Worm (Caenorhabditis elegans) whole organism, L4 larva: Measurements from ENCODE around the gene gpcp-2.
A peak's percentile ranks its signal among the peaks of the same experiment; 100 is the strongest.

Experiments used
- R02D3.7 ChIP-seq: fragments of 150-350 bp; sonication (generic microtip); optimal IDR thresholded peaks from 3 replicates; lab custom pipeline; 2014; ENCODE audit warnings: missing biosample characterization, missing genetic modification characterization
- T26A8.4 ChIP-seq: fragments of 200-800 bp; sonication (Bioruptor generic); IDR thresholded peaks from 2 replicates; pipeline ENCODE4 v1.3.6; 2022; ENCODE audit warnings: missing genetic modification characterization, missing compliant biosample characterization
- Y48G9A.11 ChIP-seq: fragments of 200-800 bp; sonication (Bioruptor generic); IDR thresholded peaks from 2 replicates; pipeline ENCODE4 v1.3.6; 2022; ENCODE audit warnings: missing genetic modification reagents, missing genetic modification characterization, missing compliant biosample characterization
- ZK546.5 ChIP-seq, 2 experiments: sonication (generic microtip); optimal IDR thresholded peaks; 2 replicates each; lab custom pipeline; 2017; ENCODE audit warnings: missing biosample characterization in 2 of 2, missing genetic modification characterization in 2 of 2
- aly-2 ChIP-seq: sonication (generic microtip); optimal IDR thresholded peaks from 2 replicates; lab custom pipeline; 2018; ENCODE audit warnings: missing biosample characterization, missing genetic modification characterization
- ceh-32 ChIP-seq: sonication (generic microtip); optimal IDR thresholded peaks from 2 replicates; lab custom pipeline; 2016; ENCODE audit warnings: mild to moderate bottlenecking, missing genetic modification characterization, missing compliant biosample characterization; ENCODE audit not compliant: poor library complexity
- ceh-44 ChIP-seq: fragments of 200-800 bp; sonication (Bioruptor generic); IDR thresholded peaks from 2 replicates; pipeline ENCODE4 v1.3.6; 2022; ENCODE audit warnings: missing genetic modification reagents, missing genetic modification characterization, missing compliant biosample characterization
- ceh-62 ChIP-seq: sonication (generic microtip); optimal IDR thresholded peaks from 2 replicates; lab custom pipeline; 2017; ENCODE audit warnings: missing biosample characterization, missing genetic modification characterization
- ces-1 ChIP-seq: fragments of 150-350 bp; sonication (generic microtip); optimal IDR thresholded peaks from 4 replicates; lab custom pipeline; 2014; ENCODE audit warnings: missing biosample characterization, missing genetic modification reagents, missing genetic modification characterization
- ctbp-1 ChIP-seq: fragments of 200-800 bp; sonication (Bioruptor generic); IDR thresholded peaks from 2 replicates; pipeline ENCODE4 v1.3.6; 2022; ENCODE audit warnings: missing genetic modification reagents, missing genetic modification characterization, missing compliant biosample characterization
- daf-12 ChIP-seq: fragments of 150-350 bp; optimal IDR thresholded peaks from 2 replicates; lab custom pipeline; 2014; ENCODE audit warnings: missing biosample characterization, missing genetic modification reagents, missing genetic modification characterization
- daf-16 ChIP-seq, 3 experiments: sonication (generic microtip); optimal IDR thresholded peaks; 2 replicates each; lab custom pipeline; 2016 to 2017; ENCODE audit warnings: missing genetic modification characterization in 3 of 3, missing genetic modification reagents in 3 of 3, mild to moderate bottlenecking in 2 of 3, missing compliant biosample characterization in 2 of 3, missing biosample characterization in 1 of 3, moderate library complexity in 1 of 3
- daf-19 ChIP-seq: fragments of 200-800 bp; sonication (Bioruptor generic); conservative IDR thresholded peaks from 2 replicates; pipeline ENCODE4 v1.3.6; 2022; ENCODE audit warnings: missing genetic modification characterization, missing compliant biosample characterization
- dmd-6 ChIP-seq: fragments of 200-800 bp; sonication (Bioruptor generic); IDR thresholded peaks from 2 replicates; pipeline ENCODE4 v1.3.6; 2022; ENCODE audit warnings: missing genetic modification reagents, missing genetic modification characterization, missing compliant biosample characterization
- dmd-8 ChIP-seq: fragments of 200-800 bp; sonication (Bioruptor generic); IDR thresholded peaks from 2 replicates; pipeline ENCODE4 v1.3.6; 2022; ENCODE audit warnings: missing genetic modification characterization, missing compliant biosample characterization
- dmd-9 ChIP-seq: fragments of 200-800 bp; sonication (Bioruptor generic); IDR thresholded peaks from 2 replicates; pipeline ENCODE4 v1.3.6; 2022; ENCODE audit warnings: missing genetic modification reagents, missing genetic modification characterization, missing compliant biosample characterization
- dpl-1 ChIP-seq: fragments of 150-350 bp; optimal IDR thresholded peaks from 2 replicates; lab custom pipeline; 2014; ENCODE audit warnings: missing biosample characterization, missing genetic modification reagents, missing genetic modification characterization
- fkh-10 ChIP-seq: fragments of 150-350 bp; optimal IDR thresholded peaks from 2 replicates; lab custom pipeline; 2014; ENCODE audit warnings: missing biosample characterization, missing genetic modification reagents, missing genetic modification characterization
- fos-1 ChIP-seq: fragments of 150-350 bp; optimal IDR thresholded peaks from 2 replicates; lab custom pipeline; 2014; ENCODE audit warnings: missing biosample characterization, missing genetic modification characterization
- gei-8 ChIP-seq: fragments of 200-800 bp; sonication (Bioruptor generic); optimal IDR thresholded peaks from 2 replicates; lab custom pipeline; 2018; ENCODE audit warnings: mild to moderate bottlenecking, missing genetic modification characterization, missing compliant biosample characterization
- hif-1 ChIP-seq, 2 experiments: sonication (generic microtip); optimal IDR thresholded peaks; 2 replicates each; lab custom pipeline; 2016 to 2017; ENCODE audit warnings: missing compliant biosample characterization in 2 of 2, missing genetic modification characterization in 2 of 2, missing genetic modification reagents in 2 of 2, missing genotype in 2 of 2, mild to moderate bottlenecking in 1 of 2
- lim-7 ChIP-seq: fragments of 200-800 bp; sonication (Bioruptor generic); IDR thresholded peaks from 2 replicates; pipeline ENCODE4 v1.3.6; 2022; ENCODE audit warnings: missing genetic modification characterization, missing compliant biosample characterization
- lin-1 ChIP-seq: fragments of 200-800 bp; sonication (Bioruptor generic); IDR thresholded peaks from 2 replicates; pipeline ENCODE4 v1.3.6; 2022; ENCODE audit warnings: missing genetic modification reagents, missing genetic modification characterization, missing compliant biosample characterization
- lin-13 ChIP-seq: fragments of 150-350 bp; optimal IDR thresholded peaks from 2 replicates; lab custom pipeline; 2014; ENCODE audit warnings: missing biosample characterization, missing genetic modification reagents, missing genetic modification characterization
- lin-38 ChIP-seq: fragments of 200-800 bp; sonication (Bioruptor generic); IDR thresholded peaks from 2 replicates; pipeline ENCODE4 v1.3.6; 2022; ENCODE audit warnings: missing genetic modification reagents, missing genetic modification characterization, missing compliant biosample characterization
- madf-5 ChIP-seq, 2 experiments: fragments of 200-800 bp; sonication (Bioruptor generic); IDR thresholded peaks; 2 replicates each; pipeline ENCODE4 v1.3.6; 2022; ENCODE audit warnings: missing compliant biosample characterization in 2 of 2, missing genetic modification characterization in 2 of 2
- madf-9 ChIP-seq: fragments of 200-800 bp; sonication (Bioruptor generic); conservative IDR thresholded peaks from 2 replicates; pipeline ENCODE4 v1.3.6; 2022; ENCODE audit warnings: missing genetic modification reagents, missing genetic modification characterization, missing compliant biosample characterization
- mep-1 ChIP-seq: fragments of 150-350 bp; sonication (generic microtip); optimal IDR thresholded peaks from 3 replicates; lab custom pipeline; 2014; ENCODE audit warnings: missing biosample characterization, missing genetic modification characterization
- mes-2 ChIP-seq: sonication (generic microtip); optimal IDR thresholded peaks from 2 replicates; lab custom pipeline; 2016; ENCODE audit warnings: missing genotype, mild to moderate bottlenecking, missing genetic modification characterization, missing compliant biosample characterization; ENCODE audit not compliant: poor library complexity, severe bottlenecking
- mxl-3 ChIP-seq: fragments of 200-800 bp; sonication (Bioruptor generic); optimal IDR thresholded peaks from 2 replicates; lab custom pipeline; 2018; ENCODE audit warnings: mild to moderate bottlenecking, missing genetic modification characterization, missing compliant biosample characterization
- nhr-10 ChIP-seq: fragments of 150-350 bp; optimal IDR thresholded peaks from 2 replicates; lab custom pipeline; 2014; ENCODE audit warnings: missing biosample characterization, missing genetic modification characterization
- nhr-237 ChIP-seq: sonication (generic microtip); optimal IDR thresholded peaks from 2 replicates; lab custom pipeline; 2017; ENCODE audit warnings: missing biosample characterization, missing genetic modification characterization
- nhr-28 ChIP-seq: fragments of 150-350 bp; optimal IDR thresholded peaks from 2 replicates; lab custom pipeline; 2014; ENCODE audit warnings: missing biosample characterization, missing genetic modification characterization
- nhr-41 ChIP-seq: fragments of 200-800 bp; sonication (Bioruptor generic); IDR thresholded peaks from 2 replicates; pipeline ENCODE4 v1.3.6; 2022; ENCODE audit warnings: missing genetic modification reagents, missing genetic modification characterization, missing compliant biosample characterization
- nhr-48 ChIP-seq: sonication (generic microtip); optimal IDR thresholded peaks from 2 replicates; lab custom pipeline; 2016; ENCODE audit warnings: mild to moderate bottlenecking, missing genetic modification characterization, missing compliant biosample characterization
- nhr-6 ChIP-seq: fragments of 150-350 bp; optimal IDR thresholded peaks from 2 replicates; lab custom pipeline; 2014; ENCODE audit warnings: missing biosample characterization, missing genetic modification characterization
- nhr-76 ChIP-seq: fragments of 150-350 bp; optimal IDR thresholded peaks from 2 replicates; lab custom pipeline; 2014; ENCODE audit warnings: missing biosample characterization, missing genetic modification characterization
- nhr-77 ChIP-seq: fragments of 150-350 bp; optimal IDR thresholded peaks from 2 replicates; lab custom pipeline; 2014; ENCODE audit warnings: missing biosample characterization, missing genetic modification characterization
- rbr-2 ChIP-seq: sonication (generic microtip); optimal IDR thresholded peaks from 2 replicates; lab custom pipeline; 2016; ENCODE audit warnings: missing genotype, missing genetic modification characterization, missing compliant biosample characterization
- sdz-12 ChIP-seq: fragments of 200-800 bp; sonication (Bioruptor generic); optimal IDR thresholded peaks from 2 replicates; lab custom pipeline; 2018; ENCODE audit warnings: mild to moderate bottlenecking, missing genetic modification characterization, missing compliant biosample characterization
- set-16 ChIP-seq: fragments of 200-800 bp; sonication (Bioruptor generic); IDR thresholded peaks from 2 replicates; pipeline ENCODE4 v1.3.6; 2022; ENCODE audit warnings: missing genetic modification reagents, missing genetic modification characterization, missing compliant biosample characterization
- skn-1 ChIP-seq: fragments of 150-350 bp; optimal IDR thresholded peaks from 2 replicates; lab custom pipeline; 2014; ENCODE audit warnings: missing biosample characterization, missing genetic modification characterization
- snpc-1.2 ChIP-seq: fragments of 200-800 bp; sonication (Bioruptor generic); IDR thresholded peaks from 2 replicates; pipeline ENCODE4 v1.3.6; 2022; ENCODE audit warnings: missing genetic modification reagents, missing genetic modification characterization, missing compliant biosample characterization
- spr-1 ChIP-seq: sonication (generic microtip); optimal IDR thresholded peaks from 2 replicates; lab custom pipeline; 2016; ENCODE audit warnings: mild to moderate bottlenecking, missing genetic modification characterization, missing compliant biosample characterization
- tra-1 ChIP-seq: fragments of 200-800 bp; sonication (Bioruptor generic); IDR thresholded peaks from 2 replicates; pipeline ENCODE4 v1.3.6; 2022; ENCODE audit warnings: missing genetic modification reagents, missing genetic modification characterization, missing compliant biosample characterization
- unc-39 ChIP-seq: sonication (generic microtip); optimal IDR thresholded peaks from 2 replicates; lab custom pipeline; 2017; ENCODE audit warnings: missing biosample characterization, missing genetic modification characterization
- vab-7 ChIP-seq: fragments of 200-800 bp; sonication (Bioruptor generic); IDR thresholded peaks from 2 replicates; pipeline ENCODE4 v1.3.6; 2022; ENCODE audit warnings: missing genetic modification reagents, missing genetic modification characterization, missing compliant biosample characterization
- zag-1 ChIP-seq: fragments of 150-350 bp; optimal IDR thresholded peaks from 2 replicates; lab custom pipeline; 2014; ENCODE audit warnings: missing biosample characterization, missing genetic modification characterization
- zip-11 ChIP-seq: fragments of 200-800 bp; sonication (Bioruptor generic); IDR thresholded peaks from 2 replicates; pipeline ENCODE4 v1.3.6; 2022; ENCODE audit warnings: missing genetic modification characterization, missing compliant biosample characterization
- ztf-11 ChIP-seq: fragments of 150-350 bp; optimal IDR thresholded peaks from 2 replicates; lab custom pipeline; 2014; ENCODE audit warnings: missing biosample characterization, missing genetic modification characterization
- ztf-7 ChIP-seq: fragments of 150-350 bp; optimal IDR thresholded peaks from 2 replicates; lab custom pipeline; 2014; ENCODE audit warnings: missing biosample characterization, missing genetic modification characterization

gpcp-2 gene

ce11 chrII:8028246-8028694 is 44.9 kb downstream of the gpcp-2 start:
- TF ChIP-seq lin-1 (GFP tag; lab: Robert Waterston, UW) (peak; percentile 53; the same call in 1 of the 2 replicates), ZK546.5 (tag; optimal IDR thresholded peaks at IDR 0.05; lab: Kevin White, UChicago) (no peak), fkh-10 (peak; percentile 78), lin-13 (GFP tag; lab: Kevin White, UChicago) (peak; percentile 86), nhr-28 (tag; lab: Kevin White, UChicago) (peak; percentile 57), ztf-7 (tag; lab: Kevin White, UChicago) (no peak), R02D3.7 (no peak), madf-9 (peak; percentile 84; the same call in 1 of the 2 replicates), lim-7 (peak; percentile 72), ctbp-1 (GFP tag; lab: Robert Waterston, UW) (peak; percentile 94), mxl-3 (GFP tag; lab: Kevin White, UChicago) (peak; percentile 89), lin-38 (GFP tag; lab: Robert Waterston, UW) (peak; percentile 91), daf-16 (GFP tag; optimal IDR thresholded peaks at IDR 0.05; lab: Kevin White, UChicago) (peak in 1 of 2 experiments; percentile 65), daf-16 (tag; optimal IDR thresholded peaks at IDR 0.05; lab: Kevin White, UChicago) (peak; percentile 70), T26A8.4 (GFP tag; lab: Robert Waterston, UW) (peak; percentile 88), nhr-10 (tag; lab: Kevin White, UChicago) (no peak), dmd-8 (GFP tag; lab: Robert Waterston, UW) (0 out of 2 replicates have a peak, but pooled peaks have one; percentile 54), nhr-6 (tag; lab: Kevin White, UChicago) (peak; percentile 43), mes-2 (tag; lab: Kevin White, UChicago) (peak; percentile 74), dmd-6 (GFP tag; lab: Robert Waterston, UW) (peak; percentile 91), ceh-62 (tag; lab: Kevin White, UChicago) (no peak), unc-39 (tag; lab: Kevin White, UChicago) (no peak), ceh-32 (tag; lab: Kevin White, UChicago) (peak; percentile 53), zag-1 (peak; percentile 6), ceh-44 (GFP tag; lab: Robert Waterston, UW) (peak; percentile 43; the same call in 1 of the 2 replicates), aly-2 (no peak), daf-19 (no peak), madf-5 (GFP tag; IDR thresholded peaks at IDR 0.05; lab: Robert Waterston, UW) (no peak), nhr-41 (GFP tag; lab: Robert Waterston, UW) (0 out of 2 replicates have a peak, but pooled peaks have one; percentile 67), gei-8 (GFP tag; lab: Kevin White, UChicago) (peak; percentile 87), snpc-1.2 (no peak), dmd-9 (GFP tag; lab: Robert Waterston, UW) (peak; percentile 55; the same call in 1 of the 2 replicates), Y48G9A.11 (GFP tag; lab: Robert Waterston, UW) (0 out of 2 replicates have a peak, but pooled peaks have one; percentile 14), rbr-2 (tag; lab: Kevin White, UChicago) (peak; percentile 97), fos-1 (tag; lab: Kevin White, UChicago) (no peak), dpl-1 (GFP tag; lab: Kevin White, UChicago) (peak; percentile 70), nhr-77 (tag; lab: Kevin White, UChicago) (peak; percentile 55), skn-1 (no peak), ztf-11 (tag; lab: Kevin White, UChicago) (no peak), vab-7 (GFP tag; lab: Robert Waterston, UW) (peak; percentile 81), zip-11 (no peak), nhr-237 (no peak), set-16 (GFP tag; lab: Robert Waterston, UW) (peak; percentile 97), mep-1 (peak; percentile 97), daf-12 (tag; lab: Kevin White, UChicago) (no peak), hif-1 (tag; optimal IDR thresholded peaks at IDR 0.05; lab: Kevin White, UChicago) (peak; percentile 32 to 93), tra-1 (GFP tag; lab: Robert Waterston, UW) (peak; percentile 71; the same call in 1 of the 2 replicates), nhr-76 (tag; lab: Kevin White, UChicago) (no peak), nhr-48 (peak; percentile 90), spr-1 (tag; lab: Kevin White, UChicago) (peak; percentile 84), ces-1 (GFP tag; lab: Kevin White, UChicago) (no peak), sdz-12 (GFP tag; lab: Kevin White, UChicago) (peak; percentile 50)
